Fruit fly (Drosophila melanogaster): Measurements from ENCODE around the gene Adat1.

Adat1 gene

DNA sequence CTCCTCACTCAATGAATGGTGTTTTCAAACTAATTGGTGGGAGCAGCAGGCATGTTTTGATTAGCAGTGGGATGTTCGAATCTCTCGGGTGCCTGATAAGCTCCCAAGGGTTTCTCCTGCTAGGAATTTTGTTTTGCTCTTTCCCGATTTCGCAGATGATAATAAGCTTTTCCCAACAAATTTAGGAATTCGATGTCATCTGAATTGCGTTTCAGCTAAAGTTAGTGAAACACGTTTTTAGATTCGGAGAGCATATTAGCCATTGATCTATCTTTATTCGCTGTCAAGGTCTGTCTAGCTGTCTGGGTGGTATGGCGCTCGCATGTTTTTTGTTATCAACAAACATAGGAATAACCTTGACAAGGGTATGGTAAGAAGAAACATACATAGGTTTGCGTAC lies 30.2 kb upstream of the Adat1 start, which contains the start of gene CG33307:
CG33307 (minus strand) TSS at position 13 of the 400 bp plus-strand sequence.
- TF ChIP-seq Abd-B (GFP tag; optimal IDR thresholded peaks at IDR 0.05), result no peak

DNA sequence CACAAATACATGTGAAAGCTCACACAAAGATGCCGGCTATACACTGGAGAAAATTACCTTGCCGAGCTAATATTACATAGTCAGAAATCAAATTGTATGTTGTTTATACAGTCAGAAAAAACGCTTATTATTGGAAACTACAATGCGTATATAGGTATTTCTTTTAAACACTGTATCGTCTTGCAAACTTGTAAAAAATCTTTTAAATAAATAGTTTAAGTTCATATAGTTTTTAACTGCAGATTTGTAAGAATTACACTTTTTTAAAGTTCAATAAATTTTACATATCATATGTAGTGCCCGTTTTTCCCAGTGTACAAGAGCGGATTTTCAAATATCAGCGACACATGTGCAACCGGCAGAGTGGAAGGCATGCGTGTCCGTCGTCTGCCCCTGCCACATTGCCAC lies 28.5 kb upstream of the Adat1 start:
- TF ChIP-seq foxo (GFP tag; optimal IDR thresholded peaks at IDR 0.05) (peak; percentile 15 to 94), br (GFP tag; optimal IDR thresholded peaks at IDR 0.05) (peak; percentile 89), dl (GFP tag; optimal IDR thresholded peaks at IDR 0.05; ENCODE audit: insufficient read depth in 1 of 2, partially characterized antibody in 2 of 2) (no peak), Abd-B (GFP tag; optimal IDR thresholded peaks at IDR 0.05) (no peak), Myc (optimal IDR thresholded peaks at IDR 0.05) (no peak), lola (GFP tag; optimal IDR thresholded peaks at IDR 0.05) (no peak), Dif (GFP tag; optimal IDR thresholded peaks at IDR 0.05; ENCODE audit: partially characterized antibody) (no peak), Rel (GFP tag; optimal IDR thresholded peaks at IDR 0.05) (peak; percentile 63), Rel (tag; optimal IDR thresholded peaks at IDR 0.05) (peak; percentile 26), CG32264 (GFP tag; optimal IDR thresholded peaks at IDR 0.05) (peak; percentile 59), Dfd (GFP tag; optimal IDR thresholded peaks at IDR 0.05) (peak; percentile 10), CrebA (GFP tag; optimal IDR thresholded peaks at IDR 0.05; ENCODE audit: borderline replicate concordance) (no peak), tai (GFP tag; optimal IDR thresholded peaks at IDR 0.05) (peak; percentile 74), pan (optimal IDR thresholded peaks at IDR 0.05) (no peak), psq (GFP tag; optimal IDR thresholded peaks at IDR 0.05) (peak; percentile 85), Mio (GFP tag; optimal IDR thresholded peaks at IDR 0.05) (peak; percentile 8), usp (GFP tag; optimal IDR thresholded peaks at IDR 0.05) (no peak), CG9705 (GFP tag; optimal IDR thresholded peaks at IDR 0.05) (peak; percentile 73), Hr78 (GFP tag; optimal IDR thresholded peaks at IDR 0.05) (no peak), ey (GFP tag; optimal IDR thresholded peaks at IDR 0.05) (peak; percentile 92), GATAd (GFP tag; optimal IDR thresholded peaks at IDR 0.05) (no peak), woc (GFP tag; optimal IDR thresholded peaks at IDR 0.05) (peak; percentile 65), rgr (GFP tag; optimal IDR thresholded peaks at IDR 0.05) (peak; percentile 92), h (GFP tag; optimal IDR thresholded peaks at IDR 0.05) (peak; percentile 91), jim (GFP tag; optimal IDR thresholded peaks at IDR 0.05) (no peak), dsf (GFP tag; optimal IDR thresholded peaks at IDR 0.05; ENCODE audit: borderline replicate concordance) (peak; percentile 29), Sp1 (GFP tag; optimal IDR thresholded peaks at IDR 0.05) (peak; percentile 92), Vsx2 (GFP tag; optimal IDR thresholded peaks at IDR 0.05; ENCODE audit: partially characterized antibody) (no peak), brk (GFP tag; optimal IDR thresholded peaks at IDR 0.05) (peak; percentile 69), Hr83 (GFP tag; optimal IDR thresholded peaks at IDR 0.05; ENCODE audit: poor library complexity, severe bottlenecking) (no peak), N (GFP tag; optimal IDR thresholded peaks at IDR 0.05) (no peak), sv (GFP tag; optimal IDR thresholded peaks at IDR 0.05) (peak; percentile 72), dmrt93B (GFP tag; optimal IDR thresholded peaks at IDR 0.05) (peak; percentile 82), sage (GFP tag; optimal IDR thresholded peaks at IDR 0.05) (peak; percentile 80), Jra (GFP tag; optimal IDR thresholded peaks at IDR 0.05) (peak; percentile 76), Hnf4 (GFP tag; optimal IDR thresholded peaks at IDR 0.05) (peak; percentile 87), fru (GFP tag; optimal IDR thresholded peaks at IDR 0.05) (peak; percentile 93), OdsH (GFP tag; optimal IDR thresholded peaks at IDR 0.05) (peak; percentile 91), HLH106 (tag; optimal IDR thresholded peaks at IDR 0.05) (peak; percentile 91)

DNA sequence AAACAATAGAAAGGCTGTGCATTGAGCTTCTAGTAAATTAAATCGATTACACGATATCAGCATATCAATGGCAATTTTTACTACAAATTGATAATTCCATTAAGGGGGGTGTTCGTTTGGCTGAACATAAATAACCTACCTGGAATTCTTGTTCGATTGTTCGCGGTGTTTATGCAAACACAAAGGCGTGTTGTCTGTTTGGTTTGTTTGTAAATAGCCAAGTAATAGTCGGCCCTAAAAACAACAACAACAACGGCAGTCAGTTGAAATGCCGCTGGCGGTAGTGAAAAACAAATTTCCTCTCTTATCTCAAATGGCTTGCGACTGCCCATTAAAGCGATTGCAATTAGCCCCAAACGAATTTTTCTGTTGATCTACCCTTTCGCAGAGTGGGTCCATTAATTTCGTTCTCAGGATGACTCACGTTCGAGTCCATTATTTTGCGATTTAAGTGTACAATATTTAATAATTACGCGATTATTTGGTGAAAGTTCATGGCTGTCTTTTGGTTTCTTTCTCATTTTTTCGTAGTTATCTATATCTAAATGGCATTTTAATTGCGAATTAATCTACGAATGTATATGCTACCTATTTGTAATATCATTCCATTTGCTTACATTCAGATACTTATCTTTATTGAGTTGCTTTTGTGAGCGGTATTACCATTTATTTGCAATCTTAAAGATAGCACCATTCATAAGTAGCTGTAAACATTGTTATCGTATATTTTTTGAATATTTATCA lies 27.5 kb upstream of the Adat1 start:
- TF ChIP-seq foxo (GFP tag; optimal IDR thresholded peaks at IDR 0.05) (peak in 1 of 2 experiments; percentile 21), h (GFP tag; optimal IDR thresholded peaks at IDR 0.05) (peak; percentile 41), Hnf4 (GFP tag; optimal IDR thresholded peaks at IDR 0.05) (no peak), CG32264 (GFP tag; optimal IDR thresholded peaks at IDR 0.05) (no peak), Sp1 (GFP tag; optimal IDR thresholded peaks at IDR 0.05) (peak; percentile 39), Jra (GFP tag; optimal IDR thresholded peaks at IDR 0.05) (no peak), ey (GFP tag; optimal IDR thresholded peaks at IDR 0.05) (peak; percentile 13), OdsH (GFP tag; optimal IDR thresholded peaks at IDR 0.05) (peak; percentile 2), sv (GFP tag; optimal IDR thresholded peaks at IDR 0.05) (peak; percentile 14), woc (GFP tag; optimal IDR thresholded peaks at IDR 0.05) (no peak), tai (GFP tag; optimal IDR thresholded peaks at IDR 0.05) (no peak), br (GFP tag; optimal IDR thresholded peaks at IDR 0.05) (peak; percentile 56), HLH106 (tag; optimal IDR thresholded peaks at IDR 0.05) (peak; percentile 41), brk (GFP tag; optimal IDR thresholded peaks at IDR 0.05) (peak; percentile 30)

Data from whole organism, wandering third instar larva.